Fruit fly (Drosophila melanogaster) whole organism, pupa: Measurements from ENCODE around the gene CG32813.

Experiments
- CG10348 ChIP-seq: fragments of 200-800 bp; sonication (Bioruptor generic); IDR thresholded peaks from 2 replicates; pipeline ENCODE4 v1.3.6; 2022; ENCODE audit warnings: missing biosample characterization, missing genetic modification characterization
- CG14655 ChIP-seq: fragments of 200-800 bp; sonication (Bioruptor generic); optimal IDR thresholded peaks from 3 replicates; lab custom pipeline; 2017; ENCODE audit warnings: mild to moderate bottlenecking, missing biosample characterization, missing genetic modification reagents, missing genetic modification characterization
- CG15710 ChIP-seq: fragments of 200-800 bp; sonication (Bioruptor generic); optimal IDR thresholded peaks from 2 replicates; lab custom pipeline; 2018; ENCODE audit warnings: missing biosample characterization, mild to moderate bottlenecking, missing genetic modification characterization, moderate library complexity
- CG32121 ChIP-seq: fragments of 200-800 bp; sonication (Bioruptor generic); IDR thresholded peaks from 2 replicates; pipeline ENCODE4 v1.3.6; 2022; ENCODE audit warnings: missing biosample characterization, missing genetic modification characterization
- CG34367 ChIP-seq: fragments of 200-800 bp; sonication (Bioruptor generic); optimal IDR thresholded peaks from 2 replicates; lab custom pipeline; 2018; ENCODE audit warnings: missing biosample characterization, mild to moderate bottlenecking, missing genetic modification characterization
- CG8159 ChIP-seq: fragments of 200-800 bp; sonication (Bioruptor generic); optimal IDR thresholded peaks from 3 replicates; lab custom pipeline; 2018; ENCODE audit warnings: missing biosample characterization, mild to moderate bottlenecking, missing genetic modification characterization, moderate library complexity
- CG8301 ChIP-seq: fragments of 200-800 bp; sonication (Bioruptor generic); optimal IDR thresholded peaks from 2 replicates; lab custom pipeline; 2018; ENCODE audit warnings: missing biosample characterization, mild to moderate bottlenecking, missing genetic modification characterization
- CG9948 ChIP-seq: fragments of 200-800 bp; sonication (Bioruptor generic); optimal IDR thresholded peaks from 2 replicates; lab custom pipeline; 2018; ENCODE audit warnings: missing biosample characterization, mild to moderate bottlenecking, missing genetic modification characterization, moderate library complexity
- Ets98B ChIP-seq: fragments of 200-800 bp; sonication (Bioruptor generic); IDR thresholded peaks from 2 replicates; pipeline ENCODE4 v1.3.6; 2022; ENCODE audit warnings: missing biosample characterization, missing genetic modification characterization
- Pif1A ChIP-seq: fragments of 200-800 bp; sonication (Bioruptor generic); optimal IDR thresholded peaks from 3 replicates; lab custom pipeline; 2016; ENCODE audit warnings: missing biosample characterization, missing genetic modification characterization
- Pif1B ChIP-seq: fragments of 200-800 bp; sonication (Bioruptor generic); optimal IDR thresholded peaks from 3 replicates; lab custom pipeline; 2016; ENCODE audit warnings: missing biosample characterization, missing genetic modification characterization
- Snoo ChIP-seq: fragments of 200-800 bp; sonication (Bioruptor generic); optimal IDR thresholded peaks from 3 replicates; lab custom pipeline; 2017; ENCODE audit warnings: missing biosample characterization, mild to moderate bottlenecking, missing genetic modification characterization, inconsistent platforms
- gl ChIP-seq: fragments of 200-800 bp; sonication (Bioruptor generic); optimal IDR thresholded peaks from 2 replicates; lab custom pipeline; 2018; ENCODE audit warnings: missing biosample characterization, mild to moderate bottlenecking, missing genetic modification characterization

DNA sequence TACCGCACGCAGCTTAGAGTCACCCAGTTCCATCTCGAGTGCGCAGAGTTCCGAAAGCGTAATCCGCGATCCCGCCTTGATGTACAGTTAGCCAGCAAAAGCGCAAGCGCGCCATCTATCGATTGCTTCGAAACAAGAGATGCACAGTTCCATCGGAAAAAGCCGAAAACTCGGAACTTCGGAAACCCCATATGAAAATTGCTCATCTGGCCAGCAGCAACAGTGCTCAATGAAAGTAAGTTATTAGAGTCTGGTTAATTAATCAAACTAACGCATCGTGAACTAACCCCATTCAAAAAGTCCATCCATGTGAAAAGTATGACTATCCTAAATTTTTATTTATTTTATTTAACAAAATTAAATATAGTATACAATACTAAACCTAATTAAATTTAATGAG is 23.2 kb upstream of the CG32813 start, which contains the start of gene png:
- TF ChIP-seq CG34367 (tag; lab: Kevin White, UChicago) (no peak), Ets98B (no peak), CG9948 (tag; lab: Kevin White, UChicago) (no peak), CG32121 (GFP tag; lab: Robert Waterston, UW) (no peak), Pif1B (GFP tag; lab: Kevin White, UChicago) (no peak), Pif1A (GFP tag; lab: Kevin White, UChicago) (no peak), Snoo (tag; lab: Kevin White, UChicago) (no peak), CG8159 (tag; lab: Kevin White, UChicago) (no peak), CG8301 (tag; lab: Kevin White, UChicago) (no peak), gl (tag; lab: Kevin White, UChicago) (no peak), CG15710 (tag; lab: Kevin White, UChicago) (no peak), CG14655 (GFP tag; lab: Kevin White, UChicago) (no peak), CG10348 (GFP tag; lab: Robert Waterston, UW) (no peak)
